Worm (Caenorhabditis elegans) whole organism, L1 larva: ENCODE measurements around the gene ZK1240.8.

Experiments
- F16B12.6 ChIP-seq: fragments of 150-350 bp; optimal IDR thresholded peaks from 2 replicates; lab custom pipeline; 2014; ENCODE audit warnings: missing biosample characterization, missing genetic modification characterization
- alr-1 ChIP-seq: fragments of 200-800 bp; sonication (Bioruptor generic); optimal IDR thresholded peaks from 2 replicates; lab custom pipeline; 2018; ENCODE audit warnings: borderline replicate concordance, mild to moderate bottlenecking, missing genetic modification characterization, missing compliant biosample characterization
- blmp-1 ChIP-seq: fragments of 150-350 bp; optimal IDR thresholded peaks from 2 replicates; lab custom pipeline; 2014; ENCODE audit warnings: missing biosample characterization, missing genetic modification characterization
- ceh-88 ChIP-seq: fragments of 200-800 bp; sonication (Bioruptor generic); IDR thresholded peaks from 2 replicates; pipeline ENCODE4 v1.3.6; 2022; ENCODE audit warnings: missing genetic modification characterization, missing compliant biosample characterization
- fkh-10 ChIP-seq: sonication (generic microtip); optimal IDR thresholded peaks from 2 replicates; lab custom pipeline; 2017; ENCODE audit warnings: missing biosample characterization, missing genetic modification reagents, missing genetic modification characterization
- fos-1 ChIP-seq: fragments of 150-350 bp; optimal IDR thresholded peaks from 2 replicates; lab custom pipeline; 2014; ENCODE audit warnings: missing biosample characterization, missing genetic modification characterization
- lsy-2 ChIP-seq, 2 experiments: fragments of 150-350 bp; optimal IDR thresholded peaks; 2 replicates each; lab custom pipeline; 2014; ENCODE audit warnings: missing biosample characterization in 2 of 2, missing genetic modification characterization in 2 of 2
- nhr-237 ChIP-seq: fragments of 150-350 bp; optimal IDR thresholded peaks from 2 replicates; lab custom pipeline; 2014; ENCODE audit warnings: missing biosample characterization, missing genetic modification characterization
- nhr-77 ChIP-seq: fragments of 150-350 bp; optimal IDR thresholded peaks from 2 replicates; lab custom pipeline; 2014; ENCODE audit warnings: missing biosample characterization, missing genetic modification characterization
- rnt-1 ChIP-seq: sonication (generic microtip); optimal IDR thresholded peaks from 2 replicates; lab custom pipeline; 2016; ENCODE audit warnings: mild to moderate bottlenecking, missing genetic modification characterization, moderate library complexity, missing compliant biosample characterization
- ztf-11 ChIP-seq, 2 experiments: sonication (generic microtip); optimal IDR thresholded peaks; 2 replicates each; lab custom pipeline; 2016 to 2017; ENCODE audit warnings: missing genetic modification characterization in 2 of 2, missing biosample characterization in 1 of 2, missing compliant biosample characterization in 1 of 2

- TF ChIP-seq ztf-11 (tag; optimal IDR thresholded peaks at IDR 0.05; lab: Kevin White, UChicago), result no peak
- TF ChIP-seq alr-1, result no peak
- TF ChIP-seq fos-1, result no peak
- no peak for TF ChIP-seq nhr-77 (tag; lab: Kevin White, UChicago)
- no peak for TF ChIP-seq blmp-1 (tag; lab: Kevin White, UChicago)
- no peak for TF ChIP-seq rnt-1 (tag; lab: Kevin White, UChicago)
- TF ChIP-seq fkh-10 (GFP tag; lab: Kevin White, UChicago), result no peak
- TF ChIP-seq lsy-2 (tag; optimal IDR thresholded peaks at IDR 0.05; lab: Kevin White, UChicago), result no peak
- TF ChIP-seq F16B12.6, result no peak
- no peak for TF ChIP-seq ceh-88 (GFP tag; lab: Robert Waterston, UW)
- TF ChIP-seq nhr-237 (tag; lab: Kevin White, UChicago), result no peak
Measured at ce11 chrII:2352546-2352945, 23.7 kb upstream of the ZK1240.8 start, which contains the start of gene F43C11.10.
